Worm (Caenorhabditis elegans): ENCODE measurements around the gene C17G10.7.

C17G10.7 gene

DNA sequence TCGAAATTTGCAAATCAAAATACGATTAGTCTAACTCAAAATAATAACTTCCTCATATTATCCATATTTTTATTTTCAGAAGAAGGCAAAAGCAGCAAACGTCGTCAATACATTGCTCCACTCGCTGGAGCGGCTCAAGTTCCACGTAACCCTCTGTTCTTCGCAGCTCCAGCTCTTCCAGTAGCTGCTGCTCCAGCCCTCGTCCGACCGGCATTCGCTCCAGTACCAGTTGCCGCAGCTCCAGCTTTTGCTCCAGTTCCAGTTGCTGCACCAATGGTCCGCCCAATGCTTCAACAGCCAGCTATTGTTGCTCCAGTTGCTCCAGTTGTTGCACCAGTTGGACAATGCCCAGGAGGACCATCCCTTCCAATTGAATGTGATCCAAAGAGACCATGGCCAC lies 28.9 kb downstream of the C17G10.7 start:
- TF ChIP-seq nfya-1 (tag; optimal IDR thresholded peaks at IDR 0.05; ENCODE audit: insufficient read depth) = no peak
- no peak for TF ChIP-seq nhr-28 (tag; optimal IDR thresholded peaks at IDR 0.05)
- TF ChIP-seq nhr-23 (tag; optimal IDR thresholded peaks at IDR 0.05) = no peak
- no peak for TF ChIP-seq jun-1 (tag; optimal IDR thresholded peaks at IDR 0.05)
- TF ChIP-seq ztf-4 (tag; optimal IDR thresholded peaks at IDR 0.05) = no peak
- TF ChIP-seq mdl-1 (tag; optimal IDR thresholded peaks at IDR 0.05) = no peak
- TF ChIP-seq eor-1 (tag; optimal IDR thresholded peaks at IDR 0.05) = no peak
- no peak for TF ChIP-seq ceh-9 (tag; optimal IDR thresholded peaks at IDR 0.05)

DNA sequence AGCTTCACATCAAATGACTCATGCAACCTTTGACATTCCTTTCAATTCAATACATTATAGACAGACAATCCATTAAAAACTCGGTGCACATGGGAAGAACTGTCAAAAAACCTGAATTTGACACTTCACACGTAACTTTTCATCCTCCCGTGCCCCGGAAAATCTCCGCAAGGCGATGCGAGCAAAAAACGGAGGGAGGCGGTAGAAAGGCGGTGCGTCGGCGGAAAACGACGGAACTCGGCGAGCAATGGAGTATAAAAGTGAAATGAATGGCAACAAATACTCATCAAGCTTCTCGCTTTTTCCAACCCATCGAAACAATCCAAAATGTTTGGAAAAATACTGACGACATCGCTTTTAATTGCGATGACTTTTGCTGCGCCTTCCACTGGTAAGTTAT lies 29.6 kb downstream of the C17G10.7 start, which contains the start of gene T25E4.1:
TSS of gene T25E4.1 (plus strand) at position 301 of the 400 bp plus-strand sequence.
- no peak for TF ChIP-seq ceh-16 (tag; optimal IDR thresholded peaks at IDR 0.05)

DNA sequence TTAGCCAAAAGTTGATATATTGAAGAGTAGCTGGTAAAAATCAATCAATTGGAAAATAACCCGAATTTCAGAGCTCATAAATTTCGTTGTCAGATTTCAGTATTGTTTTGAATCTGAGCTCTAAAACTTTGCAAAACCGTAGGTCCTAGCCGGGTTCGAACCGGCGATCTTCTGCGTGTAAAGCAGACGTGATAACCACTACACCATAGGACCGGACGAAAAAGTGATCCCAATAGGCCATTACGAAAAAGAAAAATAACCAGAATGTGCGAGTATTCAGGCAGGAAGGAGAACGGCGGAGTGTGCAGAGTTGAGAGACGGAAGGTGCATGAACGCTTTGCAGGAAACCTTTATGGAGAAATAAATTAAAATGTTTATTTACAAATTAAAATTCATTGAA lies 30.6 kb downstream of the C17G10.7 start:
- TF ChIP-seq aly-2 (tag; optimal IDR thresholded peaks at IDR 0.05) = no peak
- TF ChIP-seq fkh-2 (tag; optimal IDR thresholded peaks at IDR 0.05) = no peak
- no peak for TF ChIP-seq tbx-2 (tag; optimal IDR thresholded peaks at IDR 0.05)
- no peak for TF ChIP-seq sea-2 (GFP tag; optimal IDR thresholded peaks at IDR 0.05)
- peak; percentile 33 for TF ChIP-seq nfya-1 (tag; optimal IDR thresholded peaks at IDR 0.05; ENCODE audit: insufficient read depth)
- TF ChIP-seq elt-2 (tag; optimal IDR thresholded peaks at IDR 0.05) = peak; percentile 60
- peak; percentile 24 for TF ChIP-seq lin-39 (tag; optimal IDR thresholded peaks at IDR 0.05)
- no peak for TF ChIP-seq nhr-76 (tag; optimal IDR thresholded peaks at IDR 0.05)
- TF ChIP-seq ztf-11 (tag; optimal IDR thresholded peaks at IDR 0.05) = no peak
- TF ChIP-seq nhr-43 (tag; optimal IDR thresholded peaks at IDR 0.05; ENCODE audit: poor library complexity, severe bottlenecking) = peak; percentile 61
- no peak for TF ChIP-seq zag-1 (tag; optimal IDR thresholded peaks at IDR 0.05)
- TF ChIP-seq mml-1 (tag; optimal IDR thresholded peaks at IDR 0.05) = no peak
- no peak for TF ChIP-seq nhr-28 (tag; optimal IDR thresholded peaks at IDR 0.05)
- TF ChIP-seq mdl-1 (tag; optimal IDR thresholded peaks at IDR 0.05) = no peak
- TF ChIP-seq pqm-1 (tag; optimal IDR thresholded peaks at IDR 0.05) = no peak
- TF ChIP-seq ceh-82 (tag; optimal IDR thresholded peaks at IDR 0.05) = no peak
- TF ChIP-seq hmg-11 (tag; optimal IDR thresholded peaks at IDR 0.05) = no peak
- no peak for TF ChIP-seq elt-3 (tag; optimal IDR thresholded peaks at IDR 0.05)
- no peak for TF ChIP-seq skn-1 (tag; optimal IDR thresholded peaks at IDR 0.05)
- peak; percentile 34 for TF ChIP-seq pha-4 (tag; optimal IDR thresholded peaks at IDR 0.05)
- TF ChIP-seq ceh-16 (tag; optimal IDR thresholded peaks at IDR 0.05) = no peak
- TF ChIP-seq daf-12 (tag; optimal IDR thresholded peaks at IDR 0.05) = no peak
- TF ChIP-seq unc-62 (GFP tag; optimal IDR thresholded peaks at IDR 0.05) = no peak
- peak; percentile 55 for TF ChIP-seq snpc-4 (tag; optimal IDR thresholded peaks at IDR 0.05)
- no peak for TF ChIP-seq nhr-67 (tag; optimal IDR thresholded peaks at IDR 0.05)
- TF ChIP-seq ztf-4 (tag; optimal IDR thresholded peaks at IDR 0.05) = no peak
- TF ChIP-seq unc-39 (tag; optimal IDR thresholded peaks at IDR 0.05) = no peak
- TF ChIP-seq nhr-12 (tag; optimal IDR thresholded peaks at IDR 0.05) = no peak
- TF ChIP-seq nhr-11 (tag; optimal IDR thresholded peaks at IDR 0.05) = no peak
- TF ChIP-seq jun-1 (tag; optimal IDR thresholded peaks at IDR 0.05) = peak; percentile 47
- no peak for TF ChIP-seq lsy-12 (tag; optimal IDR thresholded peaks at IDR 0.05)
- TF ChIP-seq fos-1 (tag; optimal IDR thresholded peaks at IDR 0.05) = no peak
- no peak for TF ChIP-seq lin-15B (tag; optimal IDR thresholded peaks at IDR 0.05)
- TF ChIP-seq ZK546.5 (tag; optimal IDR thresholded peaks at IDR 0.05) = no peak
- TF ChIP-seq ceh-28 (tag; optimal IDR thresholded peaks at IDR 0.05) = no peak

DNA sequence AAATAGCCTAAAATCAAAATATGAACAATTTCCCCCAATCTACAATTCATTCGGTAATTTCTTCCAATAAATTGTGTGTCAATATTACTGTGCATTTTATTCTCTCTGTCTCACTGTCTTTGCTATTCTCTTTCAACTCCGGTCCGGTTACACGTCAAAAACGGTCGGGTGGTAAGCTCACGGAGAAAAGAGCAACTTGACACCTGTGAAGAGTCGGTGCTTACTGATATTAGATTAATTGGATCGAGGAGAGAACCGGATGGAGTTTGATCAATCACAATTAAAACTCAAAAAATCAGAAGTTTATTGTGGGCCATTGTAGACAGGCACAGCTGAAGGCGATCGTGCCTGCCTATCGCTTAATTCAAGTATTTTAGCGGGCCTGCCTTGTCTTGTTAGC lies 32.7 kb downstream of the C17G10.7 start:
- TF ChIP-seq ZK546.5 (tag; optimal IDR thresholded peaks at IDR 0.05) (no peak), nhr-43 (tag; optimal IDR thresholded peaks at IDR 0.05; ENCODE audit: poor library complexity, severe bottlenecking) (peak; percentile 13), elt-1 (tag; optimal IDR thresholded peaks at IDR 0.05) (no peak), elt-2 (tag; optimal IDR thresholded peaks at IDR 0.05) (peak; percentile 26), mml-1 (tag; optimal IDR thresholded peaks at IDR 0.05) (no peak), sea-2 (GFP tag; optimal IDR thresholded peaks at IDR 0.05) (no peak), ztf-11 (tag; optimal IDR thresholded peaks at IDR 0.05) (no peak), egl-5 (tag; optimal IDR thresholded peaks at IDR 0.05) (no peak)

All from whole organism, L3 larva.